Fruit fly (Drosophila melanogaster) whole organism, prepupa: ENCODE results near the gene CG8202.

ENCODE experiments used
- Blimp-1 ChIP-seq: fragments of 200-800 bp; sonication (Bioruptor generic); optimal IDR thresholded peaks from 3 replicates; lab custom pipeline; 2017; ENCODE audit warnings: missing biosample characterization, missing genetic modification characterization, mild to moderate bottlenecking, moderate library complexity, missing genetic modification reagents
- CG10631 ChIP-seq: fragments of 200-800 bp; sonication (Bioruptor generic); optimal IDR thresholded peaks from 2 replicates; lab custom pipeline; 2016; ENCODE audit warnings: missing biosample characterization, missing genetic modification characterization
- CG10669 ChIP-seq: fragments of 200-800 bp; sonication (Bioruptor generic); optimal IDR thresholded peaks from 3 replicates; lab custom pipeline; 2018; ENCODE audit warnings: missing biosample characterization, mild to moderate bottlenecking, missing genetic modification characterization, moderate library complexity
- CG11294 ChIP-seq: fragments of 200-800 bp; sonication (Bioruptor generic); IDR thresholded peaks from 2 replicates; pipeline ENCODE4 v1.3.6; 2022; ENCODE audit warnings: missing biosample characterization, missing genetic modification characterization
- CG15336 ChIP-seq: fragments of 200-800 bp; sonication (Bioruptor generic); IDR thresholded peaks from 2 replicates; pipeline ENCODE4 v1.3.6; 2022; ENCODE audit warnings: missing biosample characterization, missing genetic modification characterization
- CG1621 ChIP-seq: fragments of 200-800 bp; sonication (Bioruptor generic); optimal IDR thresholded peaks from 3 replicates; lab custom pipeline; 2018; ENCODE audit warnings: missing biosample characterization, mild to moderate bottlenecking, missing genetic modification characterization
- CG16779 ChIP-seq: fragments of 200-800 bp; sonication (Bioruptor generic); optimal IDR thresholded peaks from 3 replicates; lab custom pipeline; 2017; ENCODE audit warnings: missing biosample characterization, mild to moderate bottlenecking, missing genetic modification characterization
- CG3032 ChIP-seq: fragments of 200-800 bp; optimal IDR thresholded peaks from 2 replicates; lab custom pipeline; 2019; ENCODE audit warnings: missing biosample characterization, mild to moderate bottlenecking, missing genetic modification characterization, moderate library complexity
- CG31627 ChIP-seq: fragments of 200-800 bp; sonication (Bioruptor generic); optimal IDR thresholded peaks from 3 replicates; lab custom pipeline; 2016; ENCODE audit warnings: missing biosample characterization, missing genetic modification characterization
- CG34406 ChIP-seq: fragments of 200-800 bp; sonication (Bioruptor generic); optimal IDR thresholded peaks from 3 replicates; lab custom pipeline; 2016; ENCODE audit warnings: missing biosample characterization, missing genetic modification characterization
- CG4318 ChIP-seq: fragments of 200-800 bp; sonication (Bioruptor generic); optimal IDR thresholded peaks from 3 replicates; lab custom pipeline; 2017; ENCODE audit warnings: missing biosample characterization, mild to moderate bottlenecking, missing genetic modification characterization
- CG6163 ChIP-seq: fragments of 200-800 bp; sonication (Bioruptor generic); IDR thresholded peaks from 3 replicates; pipeline ENCODE4 v1.3.6; 2022; ENCODE audit warnings: missing biosample characterization, missing genetic modification characterization
- CG6792 ChIP-seq: fragments of 200-800 bp; sonication (Bioruptor generic); optimal IDR thresholded peaks from 3 replicates; lab custom pipeline; 2016; ENCODE audit warnings: missing biosample characterization, missing genetic modification characterization
- CG6808 ChIP-seq: fragments of 200-800 bp; sonication (Bioruptor generic); optimal IDR thresholded peaks from 3 replicates; lab custom pipeline; 2017; ENCODE audit warnings: missing biosample characterization, missing genetic modification characterization, mild to moderate bottlenecking, moderate library complexity, missing genetic modification reagents
- CG8119 ChIP-seq: fragments of 200-800 bp; sonication (Bioruptor generic); IDR thresholded peaks from 3 replicates; pipeline ENCODE4 v1.3.6; 2022; ENCODE audit warnings: missing biosample characterization, missing genetic modification characterization
- CG8319 ChIP-seq: fragments of 200-800 bp; sonication (Bioruptor generic); optimal IDR thresholded peaks from 3 replicates; lab custom pipeline; 2016; ENCODE audit warnings: missing biosample characterization, missing genetic modification characterization
- CG9139 ChIP-seq: fragments of 200-800 bp; sonication (Bioruptor generic); optimal IDR thresholded peaks from 3 replicates; lab custom pipeline; 2017; ENCODE audit warnings: missing biosample characterization, mild to moderate bottlenecking, missing genetic modification characterization
- Eip75B ChIP-seq: fragments of 200-800 bp; sonication (Bioruptor generic); optimal IDR thresholded peaks from 3 replicates; lab custom pipeline; 2016; ENCODE audit warnings: missing biosample characterization, missing genetic modification characterization
- Eip78C ChIP-seq: fragments of 200-800 bp; sonication (Bioruptor generic); peaks from one replicate; lab custom pipeline; 2016; ENCODE audit warnings: missing biosample characterization, missing genetic modification characterization
- Eip93F ChIP-seq: fragments of 200-800 bp; sonication (Bioruptor generic); optimal IDR thresholded peaks from 2 replicates; lab custom pipeline; 2016; ENCODE audit warnings: missing biosample characterization, mild to moderate bottlenecking, missing genetic modification characterization
- Ets21C ChIP-seq: fragments of 200-800 bp; sonication (Bioruptor generic); optimal IDR thresholded peaks from 3 replicates; lab custom pipeline; 2016; ENCODE audit warnings: missing biosample characterization, missing genetic modification characterization
- Ets96B ChIP-seq: fragments of 200-800 bp; optimal IDR thresholded peaks from 2 replicates; lab custom pipeline; 2019; ENCODE audit warnings: missing biosample characterization, mild to moderate bottlenecking, missing genetic modification characterization, moderate library complexity
- Hr38 ChIP-seq: sonication (Bioruptor generic); optimal IDR thresholded peaks from 2 replicates; lab custom pipeline; 2016; ENCODE audit warnings: missing biosample characterization, missing genetic modification characterization
- Hr39 ChIP-seq: fragments of 200-800 bp; sonication (Bioruptor generic); optimal IDR thresholded peaks from 2 replicates; lab custom pipeline; 2016; ENCODE audit warnings: missing biosample characterization, missing genetic modification characterization
- Lpt ChIP-seq: fragments of 200-800 bp; sonication (Bioruptor generic); optimal IDR thresholded peaks from 3 replicates; lab custom pipeline; 2016; ENCODE audit warnings: missing biosample characterization, missing genetic modification characterization
- OdsH ChIP-seq: fragments of 200-800 bp; sonication (Bioruptor generic); optimal IDR thresholded peaks from 3 replicates; lab custom pipeline; 2016; ENCODE audit warnings: missing biosample characterization, missing genetic modification characterization
- Smox ChIP-seq: fragments of 200-800 bp; sonication (Bioruptor generic); optimal IDR thresholded peaks from 3 replicates; lab custom pipeline; 2016; ENCODE audit warnings: missing biosample characterization, missing genetic modification characterization
- Sox102F ChIP-seq: fragments of 200-800 bp; sonication (Bioruptor generic); optimal IDR thresholded peaks from 2 replicates; lab custom pipeline; 2016; ENCODE audit warnings: missing biosample characterization, mild to moderate bottlenecking, missing genetic modification characterization
- Sox14 ChIP-seq: fragments of 200-800 bp; sonication (Bioruptor generic); optimal IDR thresholded peaks from 3 replicates; lab custom pipeline; 2016; ENCODE audit warnings: missing biosample characterization, missing genetic modification characterization
- Sox15 ChIP-seq: fragments of 200-800 bp; sonication (Bioruptor generic); optimal IDR thresholded peaks from 3 replicates; lab custom pipeline; 2016; ENCODE audit warnings: missing biosample characterization, missing genetic modification characterization
- acj6 ChIP-seq: fragments of 200-800 bp; sonication (Bioruptor generic); optimal IDR thresholded peaks from 3 replicates; lab custom pipeline; 2016; ENCODE audit warnings: missing biosample characterization, missing genetic modification characterization
- dsx ChIP-seq: fragments of 200-800 bp; optimal IDR thresholded peaks from 3 replicates; lab custom pipeline; 2019; ENCODE audit warnings: missing biosample characterization, mild to moderate bottlenecking, missing genetic modification characterization, moderate library complexity; ENCODE audit not compliant: poor library complexity, severe bottlenecking
- eg ChIP-seq: fragments of 200-800 bp; sonication (Bioruptor generic); IDR thresholded peaks from 3 replicates; pipeline ENCODE4 v1.3.6; 2022; ENCODE audit warnings: missing biosample characterization, missing genetic modification characterization
- esn ChIP-seq: fragments of 200-800 bp; sonication (Bioruptor generic); optimal IDR thresholded peaks from 2 replicates; lab custom pipeline; 2016; ENCODE audit warnings: missing biosample characterization, mild to moderate bottlenecking, missing genetic modification characterization, moderate library complexity
- fd85E ChIP-seq: fragments of 200-800 bp; sonication (Bioruptor generic); optimal IDR thresholded peaks from 3 replicates; lab custom pipeline; 2016; ENCODE audit warnings: missing biosample characterization, missing genetic modification characterization
- fkh ChIP-seq: fragments of 200-800 bp; sonication (Bioruptor generic); optimal IDR thresholded peaks from 3 replicates; lab custom pipeline; 2017; ENCODE audit warnings: missing biosample characterization, mild to moderate bottlenecking, missing genetic modification characterization, moderate library complexity
- lz ChIP-seq: fragments of 200-800 bp; sonication (Bioruptor generic); optimal IDR thresholded peaks from 3 replicates; lab custom pipeline; 2016; ENCODE audit warnings: missing biosample characterization, missing genetic modification characterization
- net ChIP-seq: fragments of 200-800 bp; sonication (Bioruptor generic); optimal IDR thresholded peaks from 3 replicates; lab custom pipeline; 2016; ENCODE audit warnings: missing biosample characterization, missing genetic modification characterization
- pdm3 ChIP-seq: fragments of 200-800 bp; sonication (Bioruptor generic); optimal IDR thresholded peaks from 3 replicates; lab custom pipeline; 2016; ENCODE audit warnings: missing biosample characterization, missing genetic modification characterization
- salr ChIP-seq, 2 experiments: fragments of 200-800 bp; sonication (Bioruptor generic); optimal IDR thresholded peaks; 3 replicates each; lab custom pipeline; 2016 to 2018; ENCODE audit warnings: missing biosample characterization in 2 of 2, missing genetic modification characterization in 2 of 2, mild to moderate bottlenecking in 1 of 2
- spab ChIP-seq: fragments of 200-800 bp; sonication (Bioruptor generic); optimal IDR thresholded peaks from 2 replicates; lab custom pipeline; 2017; ENCODE audit warnings: missing biosample characterization, mild to moderate bottlenecking, missing genetic modification characterization, missing genetic modification reagents
- ss ChIP-seq, 2 experiments: fragments of 200-800 bp; sonication (Bioruptor generic); optimal IDR thresholded peaks; 2 replicates in 1 of 2; 3 replicates in 1 of 2; lab custom pipeline; 2017 to 2018; ENCODE audit warnings: mild to moderate bottlenecking in 2 of 2, missing biosample characterization in 2 of 2, missing genetic modification characterization in 2 of 2, moderate library complexity in 1 of 2
- svp ChIP-seq: fragments of 200-800 bp; sonication (Bioruptor generic); peaks from one replicate; lab custom pipeline; 2016; ENCODE audit warnings: missing biosample characterization, missing genetic modification characterization
- topi ChIP-seq: fragments of 200-800 bp; sonication (Bioruptor generic); optimal IDR thresholded peaks from 3 replicates; lab custom pipeline; 2016; ENCODE audit warnings: missing biosample characterization, missing genetic modification characterization
- vri ChIP-seq: fragments of 200-800 bp; sonication (Bioruptor generic); optimal IDR thresholded peaks from 3 replicates; lab custom pipeline; 2016; ENCODE audit warnings: missing biosample characterization, mild to moderate bottlenecking, missing genetic modification characterization

The CG8202 gene

dm6 chr3R:8715851-8716550 is 15.9 kb upstream of the CG8202 start, which contains the start of gene TMEM216 (continued):
- TF ChIP-seq CG4318 (GFP tag; lab: Kevin White, UChicago) (no peak), Eip75B (peak; percentile 23), Ets21C (GFP tag; lab: Kevin White, UChicago) (no peak), CG10669 (GFP tag; lab: Kevin White, UChicago) (no peak), spab (GFP tag; lab: Kevin White, UChicago) (no peak), CG34406 (GFP tag; lab: Kevin White, UChicago) (no peak), CG11294 (no peak), Sox15 (GFP tag; lab: Kevin White, UChicago) (no peak), CG9139 (no peak), Lpt (no peak), CG15336 (GFP tag; lab: Robert Waterston, UW) (no peak), net (peak; percentile 7)
- TF ChIP-seq, all 60 proteins: peak for 10

- TF ChIP-seq Sox15 (GFP tag; lab: Kevin White, UChicago), result no peak
- no peak for TF ChIP-seq Sox102F (GFP tag; lab: Kevin White, UChicago)
- peak; percentile 48; the same call in 1 of the 2 replicates for TF ChIP-seq CG15336 (GFP tag; lab: Robert Waterston, UW)
- peak; percentile 10 for TF ChIP-seq acj6 (GFP tag; lab: Kevin White, UChicago)
- no peak for TF ChIP-seq lz (GFP tag; lab: Kevin White, UChicago)
- TF ChIP-seq fd85E, result no peak
- TF ChIP-seq CG16779 (tag; lab: Kevin White, UChicago), result no peak
- TF ChIP-seq Eip78C, result peak; percentile 43
- TF ChIP-seq svp (GFP tag; lab: Kevin White, UChicago), result no peak
- no peak for TF ChIP-seq Blimp-1
- no peak for TF ChIP-seq dsx (GFP tag; lab: Kevin White, UChicago)
- TF ChIP-seq CG1621 (tag; lab: Kevin White, UChicago), result no peak
- TF ChIP-seq CG34406 (GFP tag; lab: Kevin White, UChicago), result peak; percentile 15
- no peak for TF ChIP-seq Hr39
- no peak for TF ChIP-seq salr (GFP tag; optimal IDR thresholded peaks at IDR 0.05; lab: Kevin White, UChicago)
- no peak for TF ChIP-seq fkh (GFP tag; lab: Kevin White, UChicago)
- TF ChIP-seq CG31627, result peak; percentile 50
- TF ChIP-seq CG6792 (GFP tag; lab: Kevin White, UChicago), result no peak
- no peak for TF ChIP-seq pdm3 (GFP tag; lab: Kevin White, UChicago)
- TF ChIP-seq CG3032 (tag; lab: Kevin White, UChicago), result no peak
- TF ChIP-seq vri (GFP tag; lab: Kevin White, UChicago), result no peak
- TF ChIP-seq CG10631 (GFP tag; lab: Kevin White, UChicago), result no peak
- no peak for TF ChIP-seq Eip75B
- TF ChIP-seq net, result no peak
- no peak for TF ChIP-seq Hr38
- no peak for TF ChIP-seq ss (GFP tag; optimal IDR thresholded peaks at IDR 0.05; lab: Kevin White, UChicago)
- no peak for TF ChIP-seq OdsH (GFP tag; lab: Kevin White, UChicago)
- no peak for TF ChIP-seq Ets96B
- TF ChIP-seq CG6808, result no peak
- peak; percentile 54; the same call in 1 of the 3 replicates for TF ChIP-seq eg (GFP tag; lab: Robert Waterston, UW)
- no peak for TF ChIP-seq Sox14 (GFP tag; lab: Kevin White, UChicago)
- TF ChIP-seq Eip93F (GFP tag; lab: Kevin White, UChicago), result no peak
- TF ChIP-seq CG6163 (GFP tag; lab: Robert Waterston, UW), result 0 out of 3 replicates have a peak, but pooled peaks have one; percentile 11
- no peak for TF ChIP-seq CG4318 (GFP tag; lab: Kevin White, UChicago)
- peak; percentile 49 for TF ChIP-seq esn
- TF ChIP-seq Smox (GFP tag; lab: Kevin White, UChicago), result no peak
- no peak for TF ChIP-seq topi (GFP tag; lab: Kevin White, UChicago)
- TF ChIP-seq CG10669 (GFP tag; lab: Kevin White, UChicago), result no peak
- TF ChIP-seq CG8119 (GFP tag; lab: Robert Waterston, UW), result peak; percentile 44; the same call in 1 of the 3 replicates
- TF ChIP-seq CG8319 (GFP tag; lab: Kevin White, UChicago), result no peak
These were observed 15.4 kb upstream of the CG8202 start for dm6 chr3R:8716551-8716879.
